Worm (Caenorhabditis elegans): ENCODE measurements around the gene otub-1.

DNA sequence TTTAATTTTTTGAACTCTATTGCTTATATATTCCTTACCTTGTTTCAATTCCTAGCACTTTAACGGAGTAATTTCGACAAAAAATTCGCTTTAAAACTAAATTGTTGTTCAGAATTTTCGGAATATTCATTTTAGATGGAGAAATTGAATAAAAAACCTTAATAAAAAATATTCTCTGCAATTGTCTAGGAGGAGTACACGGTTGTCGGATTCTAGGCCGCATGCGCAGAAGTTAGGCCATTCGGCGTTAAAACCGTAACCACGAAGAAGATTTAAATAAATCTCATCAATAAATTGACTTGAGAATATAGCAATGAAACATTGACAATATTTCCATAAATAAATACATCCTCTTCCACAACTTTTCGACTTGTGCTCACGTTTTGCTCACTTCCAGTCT lies 16.2 kb downstream of the otub-1 start, which contains the start of the genes C01G10.10 and C01G10.9:
- no peak for TF ChIP-seq ztf-1 (GFP tag; conservative IDR thresholded peaks at IDR 0.05)
- TF ChIP-seq alr-1 (tag; optimal IDR thresholded peaks at IDR 0.05), result no peak
- no peak for TF ChIP-seq unc-62 (GFP tag; optimal IDR thresholded peaks at IDR 0.05)
